Worm (Caenorhabditis elegans): ENCODE measurements around the gene wrk-1.

DNA sequence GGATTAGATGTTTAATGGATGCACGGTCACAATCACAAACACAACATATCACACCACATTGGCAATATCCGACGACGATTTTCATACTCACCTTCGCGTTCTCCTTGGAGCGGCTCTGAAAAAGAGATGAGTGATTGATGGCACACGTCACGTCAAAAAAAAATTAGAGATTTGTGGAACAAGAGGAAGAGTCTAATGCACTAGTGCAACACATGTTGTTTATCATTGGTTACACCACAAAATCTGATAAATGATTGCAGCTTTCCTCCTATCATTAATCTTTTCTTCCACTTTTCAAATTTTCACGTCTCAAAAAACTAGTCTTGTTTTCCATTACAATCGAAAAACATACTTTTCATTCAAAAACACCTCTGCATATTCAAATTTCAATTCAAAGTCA is 1.9 kb downstream of the wrk-1 start:
- no peak for TF ChIP-seq elt-3 (tag; optimal IDR thresholded peaks at IDR 0.05)
- TF ChIP-seq pqm-1 (tag; optimal IDR thresholded peaks at IDR 0.05): no peak
- TF ChIP-seq nhr-11 (tag; optimal IDR thresholded peaks at IDR 0.05): no peak
- TF ChIP-seq ama-1 (optimal IDR thresholded peaks at IDR 0.05): no peak
- no peak for TF ChIP-seq sptf-1 (tag; optimal IDR thresholded peaks at IDR 0.05)
- TF ChIP-seq xbp-1 (tag; optimal IDR thresholded peaks at IDR 0.05): no peak
- no peak for TF ChIP-seq nhr-12 (tag; optimal IDR thresholded peaks at IDR 0.05)
- no peak for TF ChIP-seq ets-5 (GFP tag; IDR thresholded peaks at IDR 0.05)
- TF ChIP-seq pag-3 (tag; optimal IDR thresholded peaks at IDR 0.05; ENCODE audit: borderline replicate concordance, insufficient read depth): no peak
- no peak for TF ChIP-seq ztf-11 (tag; optimal IDR thresholded peaks at IDR 0.05)
- no peak for TF ChIP-seq lin-15B (tag; optimal IDR thresholded peaks at IDR 0.05)
- no peak for TF ChIP-seq mdl-1 (tag; optimal IDR thresholded peaks at IDR 0.05)
- TF ChIP-seq tbx-2 (tag; optimal IDR thresholded peaks at IDR 0.05): no peak
- no peak for TF ChIP-seq sox-4 (tag; optimal IDR thresholded peaks at IDR 0.05)
